Worm (Caenorhabditis elegans): Measurements from ENCODE around the gene irld-49.

DNA sequence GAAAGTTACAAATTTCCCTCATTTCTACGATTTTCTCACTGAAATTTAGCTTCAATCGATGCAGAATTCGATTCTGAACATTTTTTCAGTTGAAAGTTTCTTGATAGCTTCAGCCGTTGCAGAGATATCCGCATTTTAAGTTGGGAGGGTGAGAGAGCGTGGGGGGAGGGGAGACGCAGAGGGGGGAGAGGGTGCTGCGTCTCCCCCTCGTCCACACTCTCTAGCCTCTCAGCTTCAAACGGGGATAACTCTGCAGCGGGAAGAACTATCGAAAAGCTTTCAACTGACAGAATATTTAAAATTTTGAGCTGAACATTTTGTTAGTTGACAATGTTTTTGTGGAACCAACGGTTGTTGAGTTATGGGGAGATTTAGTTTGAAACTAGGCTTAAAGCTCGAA, 22.1 kb upstream of the irld-49 start:
- TF ChIP-seq eyg-1 (tag; optimal IDR thresholded peaks at IDR 0.05) (no peak), sox-4 (tag; optimal IDR thresholded peaks at IDR 0.05) (no peak), ceh-9 (tag; optimal IDR thresholded peaks at IDR 0.05) (no peak), K09A11.1 (tag; optimal IDR thresholded peaks at IDR 0.05; ENCODE audit: insufficient read depth) (no peak), nfya-1 (tag; optimal IDR thresholded peaks at IDR 0.05) (no peak)
